Worm (Caenorhabditis elegans): Measurements from ENCODE around the gene F45H10.5.

F45H10.5 gene

ce11 chrII:13521179-13521616 lies 19.5 kb downstream of the F45H10.5 start (continued):
- TF ChIP-seq mes-2 (tag; optimal IDR thresholded peaks at IDR 0.05; ENCODE audit: poor library complexity, severe bottlenecking) = peak; percentile 36
- peak; percentile 70 for TF ChIP-seq ama-1 (optimal IDR thresholded peaks at IDR 0.05)
- TF ChIP-seq dmd-8 (GFP tag; IDR thresholded peaks at IDR 0.05) = peak; percentile 58; the same call in 1 of the 2 replicates
- TF ChIP-seq snpc-4 (tag; optimal IDR thresholded peaks at IDR 0.05) = peak; percentile 77
- TF ChIP-seq F26F4.8 (GFP tag; conservative IDR thresholded peaks at IDR 0.05) = 0 out of 2 replicates have a peak, but pooled peaks have one; percentile 25
- TF ChIP-seq ztf-7 (tag; optimal IDR thresholded peaks at IDR 0.05) = no peak
- 0 out of 2 replicates have a peak, but pooled peaks have one; percentile 48 for TF ChIP-seq vab-7 (GFP tag; IDR thresholded peaks at IDR 0.05)
- TF ChIP-seq Y48G9A.11 (GFP tag; IDR thresholded peaks at IDR 0.05) = peak; percentile 75
- 0 out of 2 replicates have a peak, but pooled peaks have one; percentile 37 for TF ChIP-seq lim-7 (GFP tag; IDR thresholded peaks at IDR 0.05)
- TF ChIP-seq saeg-2 (GFP tag; IDR thresholded peaks at IDR 0.05) = 0 out of 2 replicates have a peak, but pooled peaks have one; percentile 10
- peak; percentile 60; the same call in 1 of the 2 replicates for TF ChIP-seq ctbp-1 (GFP tag; IDR thresholded peaks at IDR 0.05)
- TF ChIP-seq unc-130 (GFP tag; optimal IDR thresholded peaks at IDR 0.05) = peak; percentile 78
- TF ChIP-seq spr-1 (tag; optimal IDR thresholded peaks at IDR 0.05) = peak; percentile 25
- TF ChIP-seq daf-16 (GFP tag; optimal IDR thresholded peaks at IDR 0.05) = peak in 1 of 2 experiments; percentile 0
- no peak for TF ChIP-seq daf-16 (tag; optimal IDR thresholded peaks at IDR 0.05)

ce11 chrII:13521977-13522404 lies 20.3 kb downstream of the F45H10.5 start:
- TF ChIP-seq ama-1 (optimal IDR thresholded peaks at IDR 0.05) (peak; percentile 90), aha-1 (tag) (peak; percentile 13), nhr-25 (tag; optimal IDR thresholded peaks at IDR 0.05; ENCODE audit: borderline replicate concordance, insufficient read depth) (no peak), egl-43 (GFP tag; IDR thresholded peaks at IDR 0.05) (0 out of 2 replicates have a peak, but pooled peaks have one; percentile 5), ztf-11 (tag; optimal IDR thresholded peaks at IDR 0.05) (no peak), dpl-1 (GFP tag; optimal IDR thresholded peaks at IDR 0.05) (no peak), Y48G9A.11 (GFP tag; IDR thresholded peaks at IDR 0.05) (peak; percentile 58; the same call in 1 of the 2 replicates), spr-3 (GFP tag; optimal IDR thresholded peaks at IDR 0.05) (no peak), skn-1 (tag; optimal IDR thresholded peaks at IDR 0.05) (no peak), egl-27 (tag; optimal IDR thresholded peaks at IDR 0.05) (no peak), daf-8 (GFP tag; IDR thresholded peaks at IDR 0.05) (no peak), lin-13 (GFP tag; optimal IDR thresholded peaks at IDR 0.05) (no peak), zip-11 (GFP tag; IDR thresholded peaks at IDR 0.05) (no peak), mdl-1 (tag; optimal IDR thresholded peaks at IDR 0.05) (no peak), lin-38 (GFP tag; IDR thresholded peaks at IDR 0.05) (peak; percentile 55), vab-7 (GFP tag; IDR thresholded peaks at IDR 0.05) (0 out of 2 replicates have a peak, but pooled peaks have one; percentile 17), spr-1 (tag; optimal IDR thresholded peaks at IDR 0.05) (peak; percentile 33), unc-130 (GFP tag; optimal IDR thresholded peaks at IDR 0.05) (peak; percentile 78), daf-12 (tag; optimal IDR thresholded peaks at IDR 0.05) (no peak), nhr-6 (tag; optimal IDR thresholded peaks at IDR 0.05) (no peak), snpc-4 (tag; optimal IDR thresholded peaks at IDR 0.05) (peak; percentile 74), hmg-1.1 (GFP tag; IDR thresholded peaks at IDR 0.05) (peak; percentile 32; the same call in 1 of the 2 replicates), F49E8.2 (tag; optimal IDR thresholded peaks at IDR 0.05; ENCODE audit: borderline replicate concordance) (peak; percentile 75), snpc-1.2 (GFP tag; IDR thresholded peaks at IDR 0.05) (peak; percentile 20; the same call in 1 of the 2 replicates), lim-7 (GFP tag; IDR thresholded peaks at IDR 0.05) (peak; percentile 56; the same call in 1 of the 2 replicates), lin-39 (tag; optimal IDR thresholded peaks at IDR 0.05) (no peak), mdt-29 (GFP tag; IDR thresholded peaks at IDR 0.05) (peak; percentile 73; the same call in 1 of the 2 replicates), duxl-1 (tag; optimal IDR thresholded peaks at IDR 0.05; ENCODE audit: poor library complexity) (peak; percentile 28), T20F7.1 (GFP tag; optimal IDR thresholded peaks at IDR 0.05) (no peak)

ce11 chrII:13529131-13529530 lies 27.5 kb downstream of the F45H10.5 start:
- TF ChIP-seq nhr-76 (tag; optimal IDR thresholded peaks at IDR 0.05) (no peak), ceh-82 (tag; optimal IDR thresholded peaks at IDR 0.05) (no peak), set-16 (GFP tag; IDR thresholded peaks at IDR 0.05) (peak; percentile 84)
